Worm (Caenorhabditis elegans) whole organism, L3 larva: Measurements from ENCODE around the gene F36H9.2.

ENCODE experiments used
- ZK546.5 ChIP-seq: sonication (generic microtip); optimal IDR thresholded peaks from 2 replicates; lab custom pipeline; 2017; ENCODE audit warnings: missing biosample characterization, missing genetic modification characterization
- ama-1 ChIP-seq: fragments of 150-350 bp; optimal IDR thresholded peaks from 2 replicates; lab custom pipeline; 2018
- egl-27 ChIP-seq: sonication (generic microtip); optimal IDR thresholded peaks from 4 replicates; lab custom pipeline; 2017; ENCODE audit warnings: missing biosample characterization, missing genetic modification reagents, missing genetic modification characterization
- egl-5 ChIP-seq: fragments of 150-350 bp; optimal IDR thresholded peaks from 2 replicates; lab custom pipeline; 2017; ENCODE audit warnings: missing biosample characterization, missing genetic modification reagents, missing genetic modification characterization, inconsistent platforms
- nhr-11 ChIP-seq: fragments of 150-350 bp; optimal IDR thresholded peaks from 2 replicates; lab custom pipeline; 2014; ENCODE audit warnings: missing biosample characterization, missing genetic modification characterization
- nhr-12 ChIP-seq: fragments of 150-350 bp; optimal IDR thresholded peaks from 2 replicates; lab custom pipeline; 2014; ENCODE audit warnings: missing biosample characterization, missing genetic modification characterization
- pha-4 ChIP-seq: fragments of 150-350 bp; optimal IDR thresholded peaks from 2 replicates; lab custom pipeline; 2014; ENCODE audit warnings: missing biosample characterization, missing genetic modification reagents, missing genetic modification characterization
- zag-1 ChIP-seq: fragments of 150-350 bp; optimal IDR thresholded peaks from 2 replicates; lab custom pipeline; 2014; ENCODE audit warnings: missing biosample characterization, missing genetic modification characterization

ce11 chrV:1807160-1807559 is 18.9 kb downstream of the F36H9.2 start, which contains the start of gene srt-42:
- TF ChIP-seq zag-1 (tag; lab: Kevin White, UChicago): no peak
- no peak for TF ChIP-seq ZK546.5 (tag; lab: Kevin White, UChicago)
- TF ChIP-seq nhr-12 (tag; lab: Kevin White, UChicago): no peak
- TF ChIP-seq egl-27 (tag; lab: Kevin White, UChicago): no peak
- no peak for TF ChIP-seq nhr-11
- TF ChIP-seq ama-1 (lab: Kevin White, UChicago): no peak
- TF ChIP-seq egl-5 (tag; lab: Kevin White, UChicago): no peak
- no peak for TF ChIP-seq pha-4
